Fruit fly (Drosophila melanogaster): ENCODE results near the gene CG32270.

CG32270 gene

dm6 chr3L:3178530-3179096, 30.2 kb downstream of the CG32270 start, which contains the start of the genes MnM and Girdin (continued):
- TF ChIP-seq ewg (GFP tag; optimal IDR thresholded peaks at IDR 0.05) (peak; percentile 10), otp (GFP tag; IDR thresholded peaks at IDR 0.05) (no peak), ssp (GFP tag; IDR thresholded peaks at IDR 0.05) (peak; percentile 66), D (optimal IDR thresholded peaks at IDR 0.05) (peak; percentile 91), D (GFP tag; optimal IDR thresholded peaks at IDR 0.05) (no peak), Ets97D (GFP tag; optimal IDR thresholded peaks at IDR 0.05) (peak; percentile 79), Kr (GFP tag; optimal IDR thresholded peaks at IDR 0.05) (no peak), toy (GFP tag; IDR thresholded peaks at IDR 0.05) (no peak), H15 (GFP tag; IDR thresholded peaks at IDR 0.05) (no peak), CG10274 (GFP tag; optimal IDR thresholded peaks at IDR 0.05) (no peak), gsb (GFP tag; IDR thresholded peaks at IDR 0.05) (no peak), Nf-YC (tag; optimal IDR thresholded peaks at IDR 0.05) (no peak), CG10321 (GFP tag; IDR thresholded peaks at IDR 0.05) (no peak), Dp (GFP tag; optimal IDR thresholded peaks at IDR 0.05) (peak; percentile 84), tap (tag; optimal IDR thresholded peaks at IDR 0.05) (no peak), CG10462 (GFP tag; optimal IDR thresholded peaks at IDR 0.05) (peak; percentile 55), CG6791 (GFP tag; IDR thresholded peaks at IDR 0.05; ENCODE audit: partially characterized antibody) (peak; percentile 69; the same call in 1 of the 3 replicates), CG17186 (GFP tag; optimal IDR thresholded peaks at IDR 0.05) (peak; percentile 53), Awh (GFP tag; IDR thresholded peaks at IDR 0.05) (no peak), CG6854 (GFP tag; optimal IDR thresholded peaks at IDR 0.05) (no peak), CG2875 (GFP tag; optimal IDR thresholded peaks at IDR 0.05) (no peak), MTF-1 (GFP tag; optimal IDR thresholded peaks at IDR 0.05; ENCODE audit: borderline replicate concordance) (no peak), crc (GFP tag; optimal IDR thresholded peaks at IDR 0.05) (peak; percentile 0), CG2712 (tag; optimal IDR thresholded peaks at IDR 0.05) (peak; percentile 55), Asciz (GFP tag; optimal IDR thresholded peaks at IDR 0.05) (no peak), CG32767 (GFP tag; IDR thresholded peaks at IDR 0.05) (no peak), Bteb2 (GFP tag; optimal IDR thresholded peaks at IDR 0.05) (peak; percentile 69), org-1 (GFP tag; optimal IDR thresholded peaks at IDR 0.05) (peak; percentile 12), aop (GFP tag; IDR thresholded peaks at IDR 0.05) (no peak), stwl (tag; optimal IDR thresholded peaks at IDR 0.05) (peak; percentile 33), Taf1 (GFP tag; IDR thresholded peaks at IDR 0.05) (no peak), pho (GFP tag; optimal IDR thresholded peaks at IDR 0.05) (peak; percentile 86), en (GFP tag; optimal IDR thresholded peaks at IDR 0.05) (no peak), lilli (GFP tag; optimal IDR thresholded peaks at IDR 0.05) (peak; percentile 87), jing (GFP tag; optimal IDR thresholded peaks at IDR 0.05) (no peak), CG1792 (GFP tag; optimal IDR thresholded peaks at IDR 0.05) (peak; percentile 17), Xrp1 (GFP tag; IDR thresholded peaks at IDR 0.05) (peak; percentile 41; the same call in 1 of the 2 replicates), mam (GFP tag; optimal IDR thresholded peaks at IDR 0.05) (peak; percentile 74), CG11085 (GFP tag; IDR thresholded peaks at IDR 0.05) (no peak), abd-A (tag; optimal IDR thresholded peaks at IDR 0.05) (no peak), CG2889 (GFP tag; IDR thresholded peaks at IDR 0.05) (no peak), CG9932 (GFP tag; IDR thresholded peaks at IDR 0.05) (peak; percentile 88), bcd (GFP tag; optimal IDR thresholded peaks at IDR 0.05) (no peak), CG17361 (GFP tag; IDR thresholded peaks at IDR 0.05) (no peak; the same call in none of the 3 replicates), Dad (GFP tag; optimal IDR thresholded peaks at IDR 0.05) (peak; percentile 60), Six4 (GFP tag; optimal IDR thresholded peaks at IDR 0.05) (peak; percentile 19), Optix (GFP tag; IDR thresholded peaks at IDR 0.05) (no peak), ATbp (GFP tag; optimal IDR thresholded peaks at IDR 0.05) (no peak), Dip2 (GFP tag; IDR thresholded peaks at IDR 0.05) (no peak), Dll (GFP tag; IDR thresholded peaks at IDR 0.05; ENCODE audit: partially characterized antibody) (peak; percentile 93), Hmx (GFP tag; optimal IDR thresholded peaks at IDR 0.05) (no peak), CG13894 (tag; optimal IDR thresholded peaks at IDR 0.05) (no peak)
